Fruit fly (Drosophila melanogaster) whole organism, embryonic: ENCODE measurements around the gene lawc.

ENCODE experiments used
- Adf1 ChIP-seq: fragments of 200-800 bp; sonication (Bioruptor generic); IDR thresholded peaks from 2 replicates; pipeline ENCODE4 v1.3.6; 2022; ENCODE audit warnings: missing biosample characterization, missing genetic modification characterization
- Bgb ChIP-seq: fragments of 200-800 bp; sonication (Bioruptor generic); IDR thresholded peaks from 2 replicates; pipeline ENCODE4 v1.3.6; 2022; ENCODE audit warnings: missing biosample characterization, missing genetic modification characterization; ENCODE audit not compliant: partially characterized antibody
- CG11696 ChIP-seq: fragments of 200-800 bp; sonication (Bioruptor generic); IDR thresholded peaks from 2 replicates; pipeline ENCODE4 v1.3.6; 2022; ENCODE audit warnings: missing biosample characterization, missing genetic modification characterization
- CG13123 ChIP-seq: fragments of 200-800 bp; sonication (Bioruptor generic); optimal IDR thresholded peaks from 2 replicates; lab custom pipeline; 2016; ENCODE audit warnings: missing biosample characterization, missing genetic modification characterization
- CG1529 ChIP-seq: fragments of 200-800 bp; sonication (Bioruptor generic); optimal IDR thresholded peaks from 3 replicates; lab custom pipeline; 2018; ENCODE audit warnings: missing biosample characterization, missing genetic modification characterization
- CG17912 ChIP-seq: fragments of 200-800 bp; sonication (Bioruptor generic); optimal IDR thresholded peaks from 2 replicates; lab custom pipeline; 2018; ENCODE audit warnings: missing biosample characterization, mild to moderate bottlenecking, missing genetic modification characterization
- CG18011 ChIP-seq: fragments of 200-800 bp; sonication (Bioruptor generic); optimal IDR thresholded peaks from 2 replicates; lab custom pipeline; 2017; ENCODE audit warnings: missing biosample characterization, missing genetic modification characterization, mild to moderate bottlenecking, moderate library complexity, missing genotype
- CG33213 ChIP-seq: fragments of 200-800 bp; sonication (Bioruptor generic); optimal IDR thresholded peaks from 3 replicates; lab custom pipeline; 2016; ENCODE audit warnings: missing biosample characterization, missing genetic modification characterization
- CG33557 ChIP-seq: fragments of 200-800 bp; sonication (Bioruptor generic); optimal IDR thresholded peaks from 2 replicates; lab custom pipeline; 2019; ENCODE audit warnings: missing biosample characterization, mild to moderate bottlenecking, missing genetic modification characterization, moderate library complexity
- CG34224 ChIP-seq: fragments of 200-800 bp; sonication (Bioruptor generic); IDR thresholded peaks from 3 replicates; pipeline ENCODE4 v1.3.6; 2022; ENCODE audit warnings: missing biosample characterization, missing genetic modification characterization; ENCODE audit not compliant: partially characterized antibody
- CG6791 ChIP-seq: fragments of 200-800 bp; sonication (Bioruptor generic); IDR thresholded peaks from 3 replicates; pipeline ENCODE4 v1.3.6; 2022; ENCODE audit warnings: missing biosample characterization, missing genetic modification characterization; ENCODE audit not compliant: partially characterized antibody
- CG7928 ChIP-seq: fragments of 200-800 bp; sonication (Bioruptor generic); optimal IDR thresholded peaks from 2 replicates; lab custom pipeline; 2017; ENCODE audit warnings: missing biosample characterization, mild to moderate bottlenecking, missing genetic modification characterization
- CG9609 ChIP-seq: fragments of 200-800 bp; sonication (Bioruptor generic); optimal IDR thresholded peaks from 3 replicates; lab custom pipeline; 2016; ENCODE audit warnings: missing biosample characterization, missing genetic modification characterization
- CG9727 ChIP-seq: fragments of 200-800 bp; sonication (Bioruptor generic); optimal IDR thresholded peaks from 3 replicates; lab custom pipeline; 2017; ENCODE audit warnings: missing biosample characterization, mild to moderate bottlenecking, missing genetic modification characterization
- Dll ChIP-seq: fragments of 200-800 bp; sonication (Bioruptor generic); IDR thresholded peaks from 4 replicates; pipeline ENCODE4 v1.3.6; 2022; ENCODE audit warnings: missing biosample characterization, missing genetic modification characterization; ENCODE audit not compliant: partially characterized antibody
- Drgx ChIP-seq: fragments of 200-800 bp; sonication (Bioruptor generic); IDR thresholded peaks from 2 replicates; pipeline ENCODE4 v1.3.6; 2022; ENCODE audit warnings: missing biosample characterization, missing genetic modification characterization
- HLH4C ChIP-seq: fragments of 200-800 bp; sonication (Bioruptor generic); IDR thresholded peaks from 3 replicates; pipeline ENCODE4 v1.3.6; 2022; ENCODE audit warnings: missing biosample characterization, missing genetic modification characterization; ENCODE audit not compliant: partially characterized antibody
- Hmx ChIP-seq: fragments of 200-800 bp; sonication (Bioruptor generic); optimal IDR thresholded peaks from 2 replicates; lab custom pipeline; 2016; ENCODE audit warnings: missing biosample characterization, missing genetic modification characterization
- Meics ChIP-seq: fragments of 200-800 bp; sonication (Bioruptor generic); optimal IDR thresholded peaks from 2 replicates; lab custom pipeline; 2017; ENCODE audit warnings: missing biosample characterization, mild to moderate bottlenecking, missing genetic modification characterization
- NfI ChIP-seq: fragments of 200-800 bp; sonication (Bioruptor generic); optimal IDR thresholded peaks from 3 replicates; lab custom pipeline; 2018; ENCODE audit warnings: missing biosample characterization, mild to moderate bottlenecking, missing genetic modification characterization, moderate library complexity
- PHDP ChIP-seq: fragments of 200-800 bp; sonication (Bioruptor generic); optimal IDR thresholded peaks from 3 replicates; lab custom pipeline; 2018; ENCODE audit warnings: missing biosample characterization, mild to moderate bottlenecking, missing genetic modification characterization, moderate library complexity
- Sry-β ChIP-seq: fragments of 200-800 bp; sonication (Bioruptor generic); optimal IDR thresholded peaks from 2 replicates; lab custom pipeline; 2018; ENCODE audit warnings: missing biosample characterization, mild to moderate bottlenecking, missing genetic modification characterization, moderate library complexity
- Xrp1 ChIP-seq: fragments of 200-800 bp; sonication (Bioruptor generic); IDR thresholded peaks from 2 replicates; pipeline ENCODE4 v1.3.6; 2022; ENCODE audit warnings: missing biosample characterization, missing genetic modification characterization
- al ChIP-seq: fragments of 200-800 bp; sonication (Bioruptor generic); IDR thresholded peaks from 2 replicates; pipeline ENCODE4 v1.3.6; 2022; ENCODE audit warnings: missing biosample characterization, missing genetic modification characterization
- bsh ChIP-seq, 2 experiments: fragments of 200-800 bp; sonication (Bioruptor generic); optimal IDR thresholded peaks; 2 replicates each; lab custom pipeline; 2017 to 2018; ENCODE audit warnings: mild to moderate bottlenecking in 2 of 2, missing biosample characterization in 2 of 2, missing genetic modification characterization in 2 of 2, moderate library complexity in 1 of 2
- cas ChIP-seq: fragments of 200-800 bp; sonication (Bioruptor generic); IDR thresholded peaks from 2 replicates; pipeline ENCODE4 v1.3.6; 2022; ENCODE audit warnings: missing biosample characterization, missing genetic modification characterization
- cg ChIP-seq: fragments of 200-800 bp; sonication (Bioruptor generic); optimal IDR thresholded peaks from 3 replicates; lab custom pipeline; 2019; ENCODE audit warnings: missing biosample characterization, mild to moderate bottlenecking, missing genetic modification characterization, moderate library complexity
- chm ChIP-seq: fragments of 200-800 bp; sonication (Bioruptor generic); IDR thresholded peaks from 2 replicates; pipeline ENCODE4 v1.3.6; 2022; ENCODE audit warnings: missing biosample characterization, missing genetic modification characterization
- ci ChIP-seq: fragments of 200-800 bp; sonication (Bioruptor generic); IDR thresholded peaks from 3 replicates; pipeline ENCODE4 v1.3.6; 2022; ENCODE audit warnings: missing biosample characterization, missing genetic modification characterization
- corto ChIP-seq: fragments of 200-800 bp; sonication (Bioruptor generic); optimal IDR thresholded peaks from 2 replicates; lab custom pipeline; 2016; ENCODE audit warnings: missing biosample characterization, mild to moderate bottlenecking, missing genetic modification characterization, moderate library complexity
- cwo ChIP-seq: fragments of 200-800 bp; sonication (Bioruptor generic); optimal IDR thresholded peaks from 3 replicates; lab custom pipeline; 2017; ENCODE audit warnings: missing biosample characterization, missing genetic modification characterization, mild to moderate bottlenecking, moderate library complexity, missing genetic modification reagents
- dmrt99B ChIP-seq: fragments of 200-800 bp; sonication (Bioruptor generic); optimal IDR thresholded peaks from 2 replicates; lab custom pipeline; 2018; ENCODE audit warnings: missing biosample characterization, mild to moderate bottlenecking, missing genetic modification characterization, moderate library complexity
- gcm ChIP-seq: fragments of 200-800 bp; sonication (Bioruptor generic); optimal IDR thresholded peaks from 2 replicates; lab custom pipeline; 2019; ENCODE audit warnings: missing biosample characterization, mild to moderate bottlenecking, missing genetic modification characterization, moderate library complexity
- jing ChIP-seq: fragments of 200-800 bp; sonication (Bioruptor generic); optimal IDR thresholded peaks from 2 replicates; lab custom pipeline; 2018; ENCODE audit warnings: missing biosample characterization, mild to moderate bottlenecking, missing genetic modification characterization
- jumu ChIP-seq: fragments of 200-800 bp; sonication (Bioruptor generic); optimal IDR thresholded peaks from 3 replicates; lab custom pipeline; 2016; ENCODE audit warnings: missing biosample characterization, missing genetic modification characterization
- kah ChIP-seq: fragments of 200-800 bp; sonication (Bioruptor generic); optimal IDR thresholded peaks from 2 replicates; lab custom pipeline; 2018; ENCODE audit warnings: missing biosample characterization, mild to moderate bottlenecking, missing genetic modification characterization
- knrl ChIP-seq: fragments of 200-800 bp; sonication (Bioruptor generic); IDR thresholded peaks from 3 replicates; pipeline ENCODE4 v1.3.6; 2022; ENCODE audit warnings: missing biosample characterization, missing genetic modification characterization; ENCODE audit not compliant: partially characterized antibody
- lov ChIP-seq, 2 experiments: fragments of 200-800 bp in 1 of 2; fragments of >200 bp in 1 of 2; sonication (Bioruptor generic) in 1 of 2; IDR thresholded peaks in 1 of 2; optimal IDR thresholded peaks in 1 of 2; 2 replicates in 1 of 2; 3 replicates in 1 of 2; pipeline versions ENCODE4 v1.3.6 to Lab custom; 2017 to 2022; ENCODE audit warnings: missing biosample characterization in 1 of 2, missing genetic modification characterization in 1 of 2
- nom ChIP-seq: fragments of 200-800 bp; sonication (Bioruptor generic); optimal IDR thresholded peaks from 2 replicates; lab custom pipeline; 2017; ENCODE audit warnings: missing biosample characterization, missing genetic modification characterization, mild to moderate bottlenecking, moderate library complexity, missing genetic modification reagents
- pan ChIP-seq, 4 experiments: fragments of >200 bp in 3 of 4; fragments of 200-800 bp in 1 of 4; sonication (Bioruptor generic) in 1 of 4; optimal IDR thresholded peaks in 3 of 4; IDR thresholded peaks in 1 of 4; 2 replicates each; pipeline versions ENCODE4 v1.3.6 to Lab custom; 2017 to 2022; ENCODE audit warnings: missing biosample characterization in 2 of 4, missing genetic modification characterization in 2 of 4, mixed read lengths in 1 of 4
- pfk ChIP-seq: fragments of 200-800 bp; sonication (Bioruptor generic); optimal IDR thresholded peaks from 2 replicates; lab custom pipeline; 2018; ENCODE audit warnings: missing biosample characterization, mild to moderate bottlenecking, missing genetic modification characterization, moderate library complexity
- psq ChIP-seq: fragments of 200-800 bp; sonication (Bioruptor generic); optimal IDR thresholded peaks from 2 replicates; lab custom pipeline; 2017; ENCODE audit warnings: missing biosample characterization, missing genetic modification characterization
- pum ChIP-seq: fragments of 200-800 bp; sonication (Bioruptor generic); optimal IDR thresholded peaks from 2 replicates; lab custom pipeline; 2016; ENCODE audit warnings: missing biosample characterization, missing genetic modification characterization
- salm ChIP-seq: fragments of 200-800 bp; sonication (Bioruptor generic); optimal IDR thresholded peaks from 2 replicates; lab custom pipeline; 2018; ENCODE audit warnings: missing biosample characterization, mild to moderate bottlenecking, missing genetic modification characterization
- sqz ChIP-seq: fragments of 200-800 bp; sonication (Bioruptor generic); optimal IDR thresholded peaks from 3 replicates; lab custom pipeline; 2018; ENCODE audit warnings: missing biosample characterization, mild to moderate bottlenecking, missing genetic modification characterization
- ttk ChIP-seq: fragments of 200-800 bp; sonication (Bioruptor generic); IDR thresholded peaks from 2 replicates; pipeline ENCODE4 v2.1.2; 2022; ENCODE audit warnings: missing biosample characterization, missing genetic modification characterization
- vfl ChIP-seq: fragments of 200-800 bp; sonication (Bioruptor generic); optimal IDR thresholded peaks from 2 replicates; lab custom pipeline; 2016; ENCODE audit warnings: missing biosample characterization, missing genetic modification characterization

The lawc gene

dm6 chrX:8420772-8421448, 9.5 kb upstream of the lawc start (continued):
- TF ChIP-seq ttk (GFP tag; lab: Robert Waterston, UW) (no peak), pum (GFP tag; lab: Kevin White, UChicago) (no peak), CG6791 (GFP tag; lab: Robert Waterston, UW) (no peak), bsh (GFP tag; optimal IDR thresholded peaks at IDR 0.05; lab: Kevin White, UChicago) (peak in 1 of 2 experiments; percentile 74), pan (optimal IDR thresholded peaks at IDR 0.05; lab: Kevin White, UChicago) (no peak), pan (GFP tag; optimal IDR thresholded peaks at IDR 0.05 in 1 of 2, IDR thresholded peaks at IDR 0.05 in 1 of 2) (peak in 1 of 2 experiments; percentile 9), chm (peak; percentile 77), CG7928 (GFP tag; lab: Kevin White, UChicago) (no peak), Drgx (GFP tag; lab: Robert Waterston, UW) (peak; percentile 60), Dll (peak; percentile 58; the same call in 1 of the 4 replicates), Hmx (GFP tag; lab: Kevin White, UChicago) (no peak), CG9609 (no peak), sqz (peak; percentile 60), PHDP (tag; lab: Kevin White, UChicago) (peak; percentile 13), vfl (GFP tag; lab: Kevin White, UChicago) (no peak), Xrp1 (GFP tag; lab: Robert Waterston, UW) (peak; percentile 21; the same call in 1 of the 2 replicates), ci (GFP tag; lab: Robert Waterston, UW) (peak; percentile 41; the same call in 1 of the 3 replicates), NfI (no peak), gcm (GFP tag; lab: Kevin White, UChicago) (peak; percentile 14), kah (GFP tag; lab: Kevin White, UChicago) (peak; percentile 27), CG1529 (peak; percentile 23), nom (peak; percentile 91), salm (no peak), cas (GFP tag; lab: Robert Waterston, UW) (no peak), Meics (no peak), dmrt99B (tag; lab: Kevin White, UChicago) (no peak), knrl (no peak), Adf1 (GFP tag; lab: Robert Waterston, UW) (peak; percentile 48; the same call in 1 of the 2 replicates), CG33213 (no peak), al (GFP tag; lab: Robert Waterston, UW) (no peak), CG11696 (no peak), CG18011 (GFP tag; lab: Kevin White, UChicago) (peak; percentile 54), CG33557 (no peak), Sry-β (GFP tag; lab: Kevin White, UChicago) (no peak), CG13123 (GFP tag; lab: Kevin White, UChicago) (no peak), HLH4C (GFP tag; lab: Robert Waterston, UW) (no peak), jing (no peak), lov (optimal IDR thresholded peaks at IDR 0.05; lab: Kevin White, UChicago) (no peak), lov (GFP tag; IDR thresholded peaks at IDR 0.05; lab: Robert Waterston, UW) (no peak), pfk (GFP tag; lab: Kevin White, UChicago) (peak; percentile 1), CG9727 (GFP tag; lab: Kevin White, UChicago) (no peak), corto (peak; percentile 40), CG17912 (GFP tag; lab: Kevin White, UChicago) (no peak), psq (no peak), jumu (GFP tag; lab: Kevin White, UChicago) (no peak), CG34224 (GFP tag; lab: Robert Waterston, UW) (peak; percentile 56; the same call in 2 of the 3 replicates), cg (GFP tag; lab: Kevin White, UChicago) (peak; percentile 85), cwo (peak; percentile 9), Bgb (no peak)
